Fruit fly (Drosophila melanogaster) whole organism, pupa: ENCODE measurements around the gene CG10013.

Experiments used
- CG10348 ChIP-seq: fragments of 200-800 bp; sonication (Bioruptor generic); IDR thresholded peaks from 2 replicates; pipeline ENCODE4 v1.3.6; 2022; ENCODE audit warnings: missing biosample characterization, missing genetic modification characterization
- CG12605 ChIP-seq: fragments of 200-800 bp; sonication (Bioruptor generic); IDR thresholded peaks from 2 replicates; pipeline ENCODE4 v1.3.6; 2022; ENCODE audit warnings: missing biosample characterization, missing genetic modification characterization
- CG13204 ChIP-seq: fragments of 200-800 bp; sonication (Bioruptor generic); optimal IDR thresholded peaks from 2 replicates; lab custom pipeline; 2018; ENCODE audit warnings: missing biosample characterization, mild to moderate bottlenecking, missing genetic modification characterization, moderate library complexity
- CG14655 ChIP-seq: fragments of 200-800 bp; sonication (Bioruptor generic); optimal IDR thresholded peaks from 3 replicates; lab custom pipeline; 2017; ENCODE audit warnings: mild to moderate bottlenecking, missing biosample characterization, missing genetic modification reagents, missing genetic modification characterization
- CG15710 ChIP-seq: fragments of 200-800 bp; sonication (Bioruptor generic); optimal IDR thresholded peaks from 2 replicates; lab custom pipeline; 2018; ENCODE audit warnings: missing biosample characterization, mild to moderate bottlenecking, missing genetic modification characterization, moderate library complexity
- CG17806 ChIP-seq: fragments of 200-800 bp; sonication (Bioruptor generic); optimal IDR thresholded peaks from 2 replicates; lab custom pipeline; 2018; ENCODE audit warnings: missing biosample characterization, mild to moderate bottlenecking, missing genetic modification characterization, moderate library complexity
- CG32121 ChIP-seq: fragments of 200-800 bp; sonication (Bioruptor generic); IDR thresholded peaks from 2 replicates; pipeline ENCODE4 v1.3.6; 2022; ENCODE audit warnings: missing biosample characterization, missing genetic modification characterization
- CG34367 ChIP-seq: fragments of 200-800 bp; sonication (Bioruptor generic); optimal IDR thresholded peaks from 2 replicates; lab custom pipeline; 2018; ENCODE audit warnings: missing biosample characterization, mild to moderate bottlenecking, missing genetic modification characterization
- CG4496 ChIP-seq: fragments of 200-800 bp; sonication (Bioruptor generic); IDR thresholded peaks from 3 replicates; pipeline ENCODE4 v1.3.6; 2022; ENCODE audit warnings: missing biosample characterization, missing genetic modification characterization
- CG8159 ChIP-seq: fragments of 200-800 bp; sonication (Bioruptor generic); optimal IDR thresholded peaks from 3 replicates; lab custom pipeline; 2018; ENCODE audit warnings: missing biosample characterization, mild to moderate bottlenecking, missing genetic modification characterization, moderate library complexity
- CG8301 ChIP-seq: fragments of 200-800 bp; sonication (Bioruptor generic); optimal IDR thresholded peaks from 2 replicates; lab custom pipeline; 2018; ENCODE audit warnings: missing biosample characterization, mild to moderate bottlenecking, missing genetic modification characterization
- CG9948 ChIP-seq: fragments of 200-800 bp; sonication (Bioruptor generic); optimal IDR thresholded peaks from 2 replicates; lab custom pipeline; 2018; ENCODE audit warnings: missing biosample characterization, mild to moderate bottlenecking, missing genetic modification characterization, moderate library complexity
- D1 ChIP-seq: fragments of 200-800 bp; sonication (Bioruptor generic); optimal IDR thresholded peaks from 2 replicates; lab custom pipeline; 2018; ENCODE audit warnings: missing biosample characterization, mild to moderate bottlenecking, missing genetic modification characterization, moderate library complexity
- EcR ChIP-seq: fragments of 200-800 bp; sonication (Bioruptor generic); optimal IDR thresholded peaks from 3 replicates; lab custom pipeline; 2019; ENCODE audit warnings: missing biosample characterization, missing genetic modification characterization, mild to moderate bottlenecking, moderate library complexity, missing genetic modification reagents
- Ets98B ChIP-seq: fragments of 200-800 bp; sonication (Bioruptor generic); IDR thresholded peaks from 2 replicates; pipeline ENCODE4 v1.3.6; 2022; ENCODE audit warnings: missing biosample characterization, missing genetic modification characterization
- Pif1A ChIP-seq: fragments of 200-800 bp; sonication (Bioruptor generic); optimal IDR thresholded peaks from 3 replicates; lab custom pipeline; 2016; ENCODE audit warnings: missing biosample characterization, missing genetic modification characterization
- Pif1B ChIP-seq: fragments of 200-800 bp; sonication (Bioruptor generic); optimal IDR thresholded peaks from 3 replicates; lab custom pipeline; 2016; ENCODE audit warnings: missing biosample characterization, missing genetic modification characterization
- Snoo ChIP-seq: fragments of 200-800 bp; sonication (Bioruptor generic); optimal IDR thresholded peaks from 3 replicates; lab custom pipeline; 2017; ENCODE audit warnings: missing biosample characterization, mild to moderate bottlenecking, missing genetic modification characterization, inconsistent platforms
- fd96Ca ChIP-seq: fragments of 200-800 bp; sonication (Bioruptor generic); IDR thresholded peaks from 3 replicates; pipeline ENCODE4 v1.3.6; 2022; ENCODE audit warnings: missing biosample characterization, missing genetic modification characterization
- gl ChIP-seq: fragments of 200-800 bp; sonication (Bioruptor generic); optimal IDR thresholded peaks from 2 replicates; lab custom pipeline; 2018; ENCODE audit warnings: missing biosample characterization, mild to moderate bottlenecking, missing genetic modification characterization
- rn ChIP-seq: fragments of 200-800 bp; sonication (Bioruptor generic); IDR thresholded peaks from 2 replicates; pipeline ENCODE4 v1.3.6; 2022; ENCODE audit warnings: missing biosample characterization, missing genetic modification characterization

The CG10013 gene

dm6 chr3R:12329827-12330226, 6.5 kb downstream of the CG10013 start:
- TF ChIP-seq fd96Ca (no peak), Pif1B (GFP tag; lab: Kevin White, UChicago) (no peak), CG13204 (GFP tag; lab: Kevin White, UChicago) (no peak), Snoo (tag; lab: Kevin White, UChicago) (no peak), CG9948 (tag; lab: Kevin White, UChicago) (no peak), CG32121 (GFP tag; lab: Robert Waterston, UW) (no peak), CG34367 (tag; lab: Kevin White, UChicago) (no peak), Ets98B (GFP tag; lab: Robert Waterston, UW) (no peak), CG14655 (no peak), CG8301 (tag; lab: Kevin White, UChicago) (no peak), CG17806 (tag; lab: Kevin White, UChicago) (no peak), D1 (tag; lab: Kevin White, UChicago) (no peak), Pif1A (GFP tag; lab: Kevin White, UChicago) (no peak), CG12605 (no peak), rn (GFP tag; lab: Robert Waterston, UW) (no peak), EcR (GFP tag; lab: Kevin White, UChicago) (no peak), CG4496 (no peak), CG8159 (tag; lab: Kevin White, UChicago) (no peak), gl (tag; lab: Kevin White, UChicago) (no peak), CG15710 (tag; lab: Kevin White, UChicago) (no peak)

dm6 chr3R:12341374-12341773, 18.1 kb downstream of the CG10013 start, which contains the start of gene Sgsf:
Sgsf (plus strand) TSS chr3R:12341674.
- TF ChIP-seq CG12605 (no peak), CG8301 (tag; lab: Kevin White, UChicago) (no peak)

- no peak for TF ChIP-seq CG8159 (tag; lab: Kevin White, UChicago)
- TF ChIP-seq Pif1A (GFP tag; lab: Kevin White, UChicago), result no peak
- no peak for TF ChIP-seq CG15710 (tag; lab: Kevin White, UChicago)
- no peak for TF ChIP-seq rn (GFP tag; lab: Robert Waterston, UW)
- TF ChIP-seq, all 21 proteins: peak for 0
These were observed 21.7 kb downstream of the CG10013 start for dm6 chr3R:12344914-12345549.

dm6 chr3R:12345989-12346388, 22.7 kb downstream of the CG10013 start:
- TF ChIP-seq CG8159 (tag; lab: Kevin White, UChicago) (peak; percentile 15), CG10348 (no peak)

dm6 chr3R:12347659-12348058, 24.3 kb downstream of the CG10013 start:
- TF ChIP-seq CG15710 (tag; lab: Kevin White, UChicago) (no peak), CG8301 (tag; lab: Kevin White, UChicago) (no peak)

- TF ChIP-seq D1 (tag; lab: Kevin White, UChicago) (peak; percentile 55), Ets98B (GFP tag; lab: Robert Waterston, UW) (no peak; the same call in 1 of the 2 replicates), CG17806 (tag; lab: Kevin White, UChicago) (peak; percentile 5), CG10348 (no peak), CG4496 (peak; percentile 35; the same call in 1 of the 3 replicates)
These were observed 27.2 kb downstream of the CG10013 start, which contains the start of gene CG10038 for dm6 chr3R:12350497-12350896. CG10038 (minus strand) TSS chr3R:12350644.

- no peak for TF ChIP-seq CG32121 (GFP tag; lab: Robert Waterston, UW)
- TF ChIP-seq CG10348, result no peak
- no peak for TF ChIP-seq D1 (tag; lab: Kevin White, UChicago)
- TF ChIP-seq gl (tag; lab: Kevin White, UChicago), result no peak
- TF ChIP-seq Pif1B (GFP tag; lab: Kevin White, UChicago), result no peak
These were observed 28.7 kb downstream of the CG10013 start, which contains the start of gene CG10041 for dm6 chr3R:12352003-12352402. CG10041 (minus strand) TSS chr3R:12352103.

- no peak for TF ChIP-seq EcR (GFP tag; lab: Kevin White, UChicago)
- no peak for TF ChIP-seq CG14655
- TF ChIP-seq CG8159 (tag; lab: Kevin White, UChicago), result no peak
- TF ChIP-seq CG13204 (GFP tag; lab: Kevin White, UChicago), result no peak
- no peak for TF ChIP-seq CG4496
- TF ChIP-seq gl (tag; lab: Kevin White, UChicago), result no peak
- no peak for TF ChIP-seq CG15710 (tag; lab: Kevin White, UChicago)
- TF ChIP-seq rn (GFP tag; lab: Robert Waterston, UW), result no peak
- no peak for TF ChIP-seq Pif1B (GFP tag; lab: Kevin White, UChicago)
- TF ChIP-seq Snoo (tag; lab: Kevin White, UChicago), result no peak
- TF ChIP-seq CG34367 (tag; lab: Kevin White, UChicago), result no peak
These were observed 32.7 kb downstream of the CG10013 start, which contains the start of gene MBD-R2 for dm6 chr3R:12356044-12356443. MBD-R2 (minus strand) TSS chr3R:12356265.
